Fruit fly (Drosophila melanogaster): ENCODE data around the gene Sbat.

Gene Sbat

DNA sequence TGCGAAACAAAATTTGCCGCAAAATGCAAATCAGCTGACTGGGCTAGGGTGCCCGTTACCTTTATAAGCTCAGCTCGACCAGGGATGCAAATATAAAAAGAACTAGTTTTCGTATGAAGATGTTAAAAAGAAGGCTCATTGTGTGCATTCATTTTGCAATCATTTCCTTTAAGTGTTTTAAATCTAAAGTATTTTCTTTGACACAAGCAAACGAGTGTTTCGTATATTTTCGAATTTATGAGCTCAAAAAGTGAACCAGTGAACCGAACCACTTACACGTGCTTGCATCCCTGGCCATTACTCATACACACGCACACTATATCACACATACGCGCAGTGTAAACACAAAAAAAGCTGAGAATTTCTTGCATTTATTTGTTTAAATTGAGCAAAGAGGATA is at the start of gene Sbat, which contains the start of gene Prx6a (continued):
- TF ChIP-seq knrl (GFP tag; IDR thresholded peaks at IDR 0.05; ENCODE audit: partially characterized antibody) (peak; percentile 65), Oaz (GFP tag; IDR thresholded peaks at IDR 0.05) (0 out of 2 replicates have a peak, but pooled peaks have one; percentile 20), CG10321 (GFP tag; IDR thresholded peaks at IDR 0.05) (no peak), vnd (GFP tag; IDR thresholded peaks at IDR 0.05; ENCODE audit: partially characterized antibody) (no peak), CG8089 (GFP tag; optimal IDR thresholded peaks at IDR 0.05) (peak; percentile 45), Poxn (GFP tag; IDR thresholded peaks at IDR 0.05) (no peak), Six4 (GFP tag; optimal IDR thresholded peaks at IDR 0.05) (peak; percentile 41), CG1024 (GFP tag; IDR thresholded peaks at IDR 0.05) (0 out of 2 replicates have a peak, but pooled peaks have one; percentile 19), psq (GFP tag; optimal IDR thresholded peaks at IDR 0.05) (no peak), Dip3 (GFP tag; optimal IDR thresholded peaks at IDR 0.05) (peak; percentile 67), ato (GFP tag; IDR thresholded peaks at IDR 0.05; ENCODE audit: partially characterized antibody) (no peak), hkb (optimal IDR thresholded peaks at IDR 0.05) (peak; percentile 45), hkb (GFP tag; IDR thresholded peaks at IDR 0.05) (peak; percentile 51; the same call in 1 of the 2 replicates), PHDP (tag; optimal IDR thresholded peaks at IDR 0.05) (peak; percentile 67), CG4328 (GFP tag; optimal IDR thresholded peaks at IDR 0.05) (peak; percentile 62), CG15514 (GFP tag; optimal IDR thresholded peaks at IDR 0.05) (peak; percentile 100), Atf3 (GFP tag; optimal IDR thresholded peaks at IDR 0.05) (peak; percentile 40), jumu (GFP tag; optimal IDR thresholded peaks at IDR 0.05) (peak; percentile 74), crc (GFP tag; optimal IDR thresholded peaks at IDR 0.05) (no peak), nau (GFP tag; optimal IDR thresholded peaks at IDR 0.05) (peak; percentile 4), CG5953 (GFP tag; IDR thresholded peaks at IDR 0.05) (no peak), CG17186 (GFP tag; optimal IDR thresholded peaks at IDR 0.05) (peak; percentile 23), CG12744 (GFP tag; optimal IDR thresholded peaks at IDR 0.05) (peak; percentile 57), Hr39 (optimal IDR thresholded peaks at IDR 0.05) (no peak), bowl (GFP tag; IDR thresholded peaks at IDR 0.05) (no peak), twi (tag; optimal IDR thresholded peaks at IDR 0.05) (peak; percentile 68), CG17612 (GFP tag; IDR thresholded peaks at IDR 0.05) (no peak), NfI (GFP tag; optimal IDR thresholded peaks at IDR 0.05) (peak; percentile 72), repo (GFP tag; optimal IDR thresholded peaks at IDR 0.05) (peak; percentile 27), Lim3 (GFP tag; IDR thresholded peaks at IDR 0.05) (no peak), C15 (GFP tag; IDR thresholded peaks at IDR 0.05) (no peak), fd96Cb (tag; optimal IDR thresholded peaks at IDR 0.05) (peak; percentile 60), Dip2 (GFP tag; IDR thresholded peaks at IDR 0.05) (no peak), pum (GFP tag; optimal IDR thresholded peaks at IDR 0.05) (peak; percentile 77), CG12071 (GFP tag; optimal IDR thresholded peaks at IDR 0.05) (peak; percentile 27), CoRest (tag; optimal IDR thresholded peaks at IDR 0.05) (peak; percentile 86), CG10565 (GFP tag; optimal IDR thresholded peaks at IDR 0.05) (no peak), nerfin-2 (GFP tag; IDR thresholded peaks at IDR 0.05; ENCODE audit: partially characterized antibody) (no peak), sr (GFP tag; IDR thresholded peaks at IDR 0.05) (0 out of 3 replicates have a peak, but pooled peaks have one; percentile 45), chn (GFP tag; optimal IDR thresholded peaks at IDR 0.05) (peak; percentile 62), CG14965 (GFP tag; optimal IDR thresholded peaks at IDR 0.05; ENCODE audit: borderline replicate concordance) (no peak), zfh1 (GFP tag; IDR thresholded peaks at IDR 0.05) (0 out of 3 replicates have a peak, but pooled peaks have one; percentile 48), wek (GFP tag; optimal IDR thresholded peaks at IDR 0.05) (no peak), ham (GFP tag; IDR thresholded peaks at IDR 0.05) (no peak), Adf1 (GFP tag; IDR thresholded peaks at IDR 0.05) (no peak), CG13894 (tag; optimal IDR thresholded peaks at IDR 0.05) (peak; percentile 85), Myb (GFP tag; optimal IDR thresholded peaks at IDR 0.05) (peak; percentile 71), E2f2 (GFP tag; IDR thresholded peaks at IDR 0.05) (peak; percentile 83), Elba2 (GFP tag; optimal IDR thresholded peaks at IDR 0.05) (no peak), Side (GFP tag; optimal IDR thresholded peaks at IDR 0.05) (peak; percentile 77), Lpt (GFP tag; optimal IDR thresholded peaks at IDR 0.05) (no peak), CG12659 (GFP tag; optimal IDR thresholded peaks at IDR 0.05) (peak; percentile 73)
